Fruit fly (Drosophila melanogaster): ENCODE measurements around the gene CG13919.
A peak's percentile ranks its signal among the peaks of the same experiment; 100 is the strongest.

CG13919 gene

dm6 chr3L:1672627-1673026, 27.4 kb downstream of the CG13919 start, which contains the start of gene CG13930:
Gene CG13930 (minus strand): TSS chr3L:1672727.
- TF ChIP-seq jim (GFP tag; optimal IDR thresholded peaks at IDR 0.05) (no peak), sage (GFP tag; optimal IDR thresholded peaks at IDR 0.05) (no peak), HLH106 (tag; optimal IDR thresholded peaks at IDR 0.05) (no peak), Jra (GFP tag; optimal IDR thresholded peaks at IDR 0.05) (no peak), N (GFP tag; optimal IDR thresholded peaks at IDR 0.05) (no peak), Rel (GFP tag; optimal IDR thresholded peaks at IDR 0.05) (no peak), Rel (tag; optimal IDR thresholded peaks at IDR 0.05) (no peak), lola (GFP tag; optimal IDR thresholded peaks at IDR 0.05) (no peak), Mio (GFP tag; optimal IDR thresholded peaks at IDR 0.05) (no peak), Sp1 (GFP tag; optimal IDR thresholded peaks at IDR 0.05) (no peak)

dm6 chr3L:1674381-1674780, 29.1 kb downstream of the CG13919 start, which contains the start of gene CG7991:
Gene CG7991 (plus strand): TSS chr3L:1674709.
- no peak for TF ChIP-seq rgr (GFP tag; optimal IDR thresholded peaks at IDR 0.05)
- no peak for TF ChIP-seq br (GFP tag; optimal IDR thresholded peaks at IDR 0.05)
- no peak for TF ChIP-seq pan (optimal IDR thresholded peaks at IDR 0.05)
- TF ChIP-seq GATAd (GFP tag; optimal IDR thresholded peaks at IDR 0.05): no peak
- TF ChIP-seq sv (GFP tag; optimal IDR thresholded peaks at IDR 0.05): no peak
- TF ChIP-seq foxo (GFP tag; optimal IDR thresholded peaks at IDR 0.05): no peak

dm6 chr3L:1675242-1675641, 30.0 kb downstream of the CG13919 start:
- TF ChIP-seq pan (optimal IDR thresholded peaks at IDR 0.05) (no peak), HLH106 (tag; optimal IDR thresholded peaks at IDR 0.05) (no peak), lola (GFP tag; optimal IDR thresholded peaks at IDR 0.05) (no peak)

dm6 chr3L:1676222-1676621, 31.0 kb downstream of the CG13919 start:
- TF ChIP-seq GATAd (GFP tag; optimal IDR thresholded peaks at IDR 0.05): no peak
- TF ChIP-seq Myc (optimal IDR thresholded peaks at IDR 0.05): no peak
- no peak for TF ChIP-seq Sp1 (GFP tag; optimal IDR thresholded peaks at IDR 0.05)
- no peak for TF ChIP-seq Dfd (GFP tag; optimal IDR thresholded peaks at IDR 0.05)
- no peak for TF ChIP-seq rgr (GFP tag; optimal IDR thresholded peaks at IDR 0.05)
- no peak for TF ChIP-seq h (GFP tag; optimal IDR thresholded peaks at IDR 0.05)
- TF ChIP-seq CG9705 (GFP tag; optimal IDR thresholded peaks at IDR 0.05): no peak
- no peak for TF ChIP-seq HLH106 (tag; optimal IDR thresholded peaks at IDR 0.05)
- TF ChIP-seq Mio (GFP tag; optimal IDR thresholded peaks at IDR 0.05): no peak
- TF ChIP-seq Hr78 (GFP tag; optimal IDR thresholded peaks at IDR 0.05): no peak
- TF ChIP-seq woc (GFP tag; optimal IDR thresholded peaks at IDR 0.05): no peak
- no peak for TF ChIP-seq lola (GFP tag; optimal IDR thresholded peaks at IDR 0.05)
- no peak for TF ChIP-seq fru (GFP tag; optimal IDR thresholded peaks at IDR 0.05)
- no peak for TF ChIP-seq brk (GFP tag; optimal IDR thresholded peaks at IDR 0.05)
- TF ChIP-seq sv (GFP tag; optimal IDR thresholded peaks at IDR 0.05): no peak
- TF ChIP-seq br (GFP tag; optimal IDR thresholded peaks at IDR 0.05): no peak
- TF ChIP-seq CG32264 (GFP tag; optimal IDR thresholded peaks at IDR 0.05): no peak

dm6 chr3L:1679394-1679793, 34.1 kb downstream of the CG13919 start:
- TF ChIP-seq HLH106 (tag; optimal IDR thresholded peaks at IDR 0.05) (peak; percentile 11), Rel (GFP tag; optimal IDR thresholded peaks at IDR 0.05) (no peak), Rel (tag; optimal IDR thresholded peaks at IDR 0.05) (peak; percentile 71), fru (GFP tag; optimal IDR thresholded peaks at IDR 0.05) (peak; percentile 1), foxo (GFP tag; optimal IDR thresholded peaks at IDR 0.05) (peak in 1 of 2 experiments; percentile 0), dl (GFP tag; optimal IDR thresholded peaks at IDR 0.05; ENCODE audit: insufficient read depth in 1 of 2, partially characterized antibody in 2 of 2) (no peak), lola (GFP tag; optimal IDR thresholded peaks at IDR 0.05) (no peak), rgr (GFP tag; optimal IDR thresholded peaks at IDR 0.05) (no peak), h (GFP tag; optimal IDR thresholded peaks at IDR 0.05) (peak; percentile 11), brk (GFP tag; optimal IDR thresholded peaks at IDR 0.05) (no peak), jim (GFP tag; optimal IDR thresholded peaks at IDR 0.05) (no peak), Sp1 (GFP tag; optimal IDR thresholded peaks at IDR 0.05) (no peak), sage (GFP tag; optimal IDR thresholded peaks at IDR 0.05) (no peak), OdsH (GFP tag; optimal IDR thresholded peaks at IDR 0.05) (no peak), woc (GFP tag; optimal IDR thresholded peaks at IDR 0.05) (peak; percentile 20), Jra (GFP tag; optimal IDR thresholded peaks at IDR 0.05) (no peak), Vsx2 (GFP tag; optimal IDR thresholded peaks at IDR 0.05; ENCODE audit: partially characterized antibody) (no peak), Hnf4 (GFP tag; optimal IDR thresholded peaks at IDR 0.05) (no peak)

dm6 chr3L:1683091-1683490, 37.8 kb downstream of the CG13919 start:
- TF ChIP-seq h (GFP tag; optimal IDR thresholded peaks at IDR 0.05): peak; percentile 42
- TF ChIP-seq dmrt93B (GFP tag; optimal IDR thresholded peaks at IDR 0.05): peak; percentile 49
- TF ChIP-seq dsf (GFP tag; optimal IDR thresholded peaks at IDR 0.05; ENCODE audit: borderline replicate concordance): no peak
- no peak for TF ChIP-seq lola (GFP tag; optimal IDR thresholded peaks at IDR 0.05)
- peak; percentile 1 for TF ChIP-seq sage (GFP tag; optimal IDR thresholded peaks at IDR 0.05)
- TF ChIP-seq Dfd (GFP tag; optimal IDR thresholded peaks at IDR 0.05): no peak
- TF ChIP-seq rgr (GFP tag; optimal IDR thresholded peaks at IDR 0.05): peak; percentile 58
- TF ChIP-seq OdsH (GFP tag; optimal IDR thresholded peaks at IDR 0.05): peak; percentile 55
- TF ChIP-seq Sp1 (GFP tag; optimal IDR thresholded peaks at IDR 0.05): peak; percentile 65
- no peak for TF ChIP-seq jim (GFP tag; optimal IDR thresholded peaks at IDR 0.05)
- TF ChIP-seq Dif (GFP tag; optimal IDR thresholded peaks at IDR 0.05; ENCODE audit: partially characterized antibody): no peak
- peak; percentile 58 for TF ChIP-seq br (GFP tag; optimal IDR thresholded peaks at IDR 0.05)
- peak in 1 of 2 experiments; percentile 76 for TF ChIP-seq foxo (GFP tag; optimal IDR thresholded peaks at IDR 0.05)
- no peak for TF ChIP-seq usp (GFP tag; optimal IDR thresholded peaks at IDR 0.05)
- peak; percentile 50 for TF ChIP-seq psq (GFP tag; optimal IDR thresholded peaks at IDR 0.05)
- TF ChIP-seq Hnf4 (GFP tag; optimal IDR thresholded peaks at IDR 0.05): peak; percentile 49
- no peak for TF ChIP-seq N (GFP tag; optimal IDR thresholded peaks at IDR 0.05)
- TF ChIP-seq GATAd (GFP tag; optimal IDR thresholded peaks at IDR 0.05): no peak
- peak; percentile 76 for TF ChIP-seq HLH106 (tag; optimal IDR thresholded peaks at IDR 0.05)
- peak; percentile 73 for TF ChIP-seq fru (GFP tag; optimal IDR thresholded peaks at IDR 0.05)
- no peak for TF ChIP-seq Myc (optimal IDR thresholded peaks at IDR 0.05)
- TF ChIP-seq CG32264 (GFP tag; optimal IDR thresholded peaks at IDR 0.05): peak; percentile 77
- no peak for TF ChIP-seq Hr78 (GFP tag; optimal IDR thresholded peaks at IDR 0.05)
- no peak for TF ChIP-seq Jra (GFP tag; optimal IDR thresholded peaks at IDR 0.05)
- peak; percentile 47 for TF ChIP-seq CG9705 (GFP tag; optimal IDR thresholded peaks at IDR 0.05)
- no peak for TF ChIP-seq tai (GFP tag; optimal IDR thresholded peaks at IDR 0.05)
- TF ChIP-seq woc (GFP tag; optimal IDR thresholded peaks at IDR 0.05): peak; percentile 55
